8 worm cellular contexts compared by ENCODE assay signal in genomic region chrX:4462390-4462789, ce11.
TF ChIP-seq lines count a peak whose summit lies in the region.

Gene atg-16.1 (minus strand): TSS chrX:4462465.

TF ChIP-seq in whole organism, L1 larva, 84 proteins besides CTCF, POLR2A, EP300 and RAD21 (continues in another document):
- TF ChIP-seq isw-1 (GFP tag; IDR thresholded peaks at IDR 0.05; lab: Robert Waterston, UW) (no peak), C16A3.4 (tag; optimal IDR thresholded peaks at IDR 0.05; lab: Kevin White, UChicago) (peak; percentile 69), snpc-4 (tag; optimal IDR thresholded peaks at IDR 0.05; lab: Kevin White, UChicago) (no peak), vab-15 (tag; optimal IDR thresholded peaks at IDR 0.05; lab: Kevin White, UChicago) (no peak), unc-30 (tag; optimal IDR thresholded peaks at IDR 0.05; lab: Kevin White, UChicago) (no peak), ceh-82 (tag; optimal IDR thresholded peaks at IDR 0.05; lab: Kevin White, UChicago) (peak in 2 of 3 experiments; percentile 21 to 52), lir-3 (tag; optimal IDR thresholded peaks at IDR 0.05; lab: Kevin White, UChicago; ENCODE audit: poor library complexity) (no peak), fkh-8 (tag; optimal IDR thresholded peaks at IDR 0.05; lab: Kevin White, UChicago) (peak; percentile 41), ets-5 (GFP tag; IDR thresholded peaks at IDR 0.05; lab: Robert Waterston, UW) (no peak), tbx-2 (tag; optimal IDR thresholded peaks at IDR 0.05; lab: Kevin White, UChicago) (peak; percentile 47), irx-1 (tag; optimal IDR thresholded peaks at IDR 0.05; lab: Kevin White, UChicago) (no peak)

TF ChIP-seq in whole organism, L2 larva, 48 proteins besides CTCF, POLR2A, EP300 and RAD21 (continues in another document):
- TF ChIP-seq crh-2 (tag; optimal IDR thresholded peaks at IDR 0.05; lab: Kevin White, UChicago), result peak; percentile 67
- TF ChIP-seq mbf-1 (tag; optimal IDR thresholded peaks at IDR 0.05; lab: Kevin White, UChicago), result no peak
- peak; percentile 24 for TF ChIP-seq sma-3 (GFP tag; optimal IDR thresholded peaks at IDR 0.05; lab: Kevin White, UChicago)
- TF ChIP-seq lin-13 (GFP tag; optimal IDR thresholded peaks at IDR 0.05; lab: Kevin White, UChicago), result peak; percentile 38
- TF ChIP-seq C34F6.9 (tag; optimal IDR thresholded peaks at IDR 0.05; lab: Kevin White, UChicago), result peak; percentile 79
- no peak for TF ChIP-seq peb-1 (tag; optimal IDR thresholded peaks at IDR 0.05; lab: Kevin White, UChicago)
- peak; percentile 40 for TF ChIP-seq fos-1 (tag; optimal IDR thresholded peaks at IDR 0.05; lab: Kevin White, UChicago)
- no peak for TF ChIP-seq egl-27 (tag; optimal IDR thresholded peaks at IDR 0.05; lab: Kevin White, UChicago)
- no peak for TF ChIP-seq ztf-1 (GFP tag; conservative IDR thresholded peaks at IDR 0.05; lab: Robert Waterston, UW)
- no peak for TF ChIP-seq unc-62 (GFP tag; optimal IDR thresholded peaks at IDR 0.05; lab: Kevin White, UChicago)
- no peak for TF ChIP-seq elt-1 (tag; optimal IDR thresholded peaks at IDR 0.05; lab: Kevin White, UChicago)
- TF ChIP-seq sem-4 (tag; optimal IDR thresholded peaks at IDR 0.05; lab: Kevin White, UChicago), result no peak

TF ChIP-seq in whole organism, L3 larva, 47 proteins besides CTCF, POLR2A, EP300 and RAD21 (continues in another document):
- TF ChIP-seq pqm-1 (tag; optimal IDR thresholded peaks at IDR 0.05; lab: Kevin White, UChicago) (peak; percentile 7), nfya-1 (tag; optimal IDR thresholded peaks at IDR 0.05; lab: Kevin White, UChicago; ENCODE audit: insufficient read depth) (peak; percentile 59), lin-15B (tag; optimal IDR thresholded peaks at IDR 0.05; lab: Kevin White, UChicago) (peak; percentile 62), ama-1 (optimal IDR thresholded peaks at IDR 0.05; lab: Kevin White, UChicago) (no peak), lin-39 (tag; optimal IDR thresholded peaks at IDR 0.05; lab: Kevin White, UChicago) (peak; percentile 30), nhr-28 (tag; optimal IDR thresholded peaks at IDR 0.05; lab: Kevin White, UChicago) (no peak), snpc-4 (tag; optimal IDR thresholded peaks at IDR 0.05; lab: Kevin White, UChicago) (peak; percentile 68), fos-1 (tag; optimal IDR thresholded peaks at IDR 0.05; lab: Kevin White, UChicago) (no peak), nhr-23 (tag; optimal IDR thresholded peaks at IDR 0.05; lab: Kevin White, UChicago) (peak; percentile 35), pha-4 (tag; optimal IDR thresholded peaks at IDR 0.05; lab: Kevin White, UChicago) (peak; percentile 74), fkh-2 (tag; optimal IDR thresholded peaks at IDR 0.05; lab: Kevin White, UChicago) (no peak), hmg-11 (tag; optimal IDR thresholded peaks at IDR 0.05; lab: Kevin White, UChicago) (peak; percentile 27)

TF ChIP-seq in whole organism, L4 larva, 104 proteins besides CTCF, POLR2A, EP300 and RAD21 (continues in another document):
- peak; percentile 95 for TF ChIP-seq lin-38 (GFP tag; IDR thresholded peaks at IDR 0.05; lab: Robert Waterston, UW)
- TF ChIP-seq mxl-3 (GFP tag; optimal IDR thresholded peaks at IDR 0.05; lab: Kevin White, UChicago), result peak; percentile 29
- no peak for TF ChIP-seq Y105C5A.15 (GFP tag; IDR thresholded peaks at IDR 0.05; lab: Robert Waterston, UW)
- TF ChIP-seq rbr-2 (tag; optimal IDR thresholded peaks at IDR 0.05; lab: Kevin White, UChicago), result peak; percentile 52
- TF ChIP-seq hlh-11 (tag; optimal IDR thresholded peaks at IDR 0.05; lab: Kevin White, UChicago), result peak; percentile 29
- TF ChIP-seq duxl-1 (tag; optimal IDR thresholded peaks at IDR 0.05; lab: Kevin White, UChicago; ENCODE audit: poor library complexity), result no peak
- peak; percentile 13 for TF ChIP-seq nhr-77 (tag; optimal IDR thresholded peaks at IDR 0.05; lab: Kevin White, UChicago)
- TF ChIP-seq lsy-2 (tag; optimal IDR thresholded peaks at IDR 0.05; lab: Kevin White, UChicago), result peak in 1 of 2 experiments; percentile 80
- no peak for TF ChIP-seq nhr-25 (tag; optimal IDR thresholded peaks at IDR 0.05; lab: Kevin White, UChicago; ENCODE audit: borderline replicate concordance, insufficient read depth)
- TF ChIP-seq php-3 (GFP tag; IDR thresholded peaks at IDR 0.05; lab: Robert Waterston, UW), result no peak
- no peak for TF ChIP-seq F49E8.2 (tag; optimal IDR thresholded peaks at IDR 0.05; lab: Kevin White, UChicago; ENCODE audit: borderline replicate concordance)

TF ChIP-seq in whole organism, early embryonic, 17 proteins besides CTCF, POLR2A, EP300 and RAD21:
- TF ChIP-seq hmg-4 (GFP tag; optimal IDR thresholded peaks at IDR 0.05; lab: Kevin White, UChicago) (no peak), F13C5.2 (tag; optimal IDR thresholded peaks at IDR 0.05; lab: Kevin White, UChicago) (peak; percentile 4)

TF ChIP-seq in whole organism, late embryonic, 69 proteins besides CTCF, POLR2A, EP300 and RAD21 (continues in another document):
- TF ChIP-seq pat-9 (tag; optimal IDR thresholded peaks at IDR 0.05; lab: Kevin White, UChicago), result no peak
- TF ChIP-seq mec-3 (tag; optimal IDR thresholded peaks at IDR 0.05; lab: Kevin White, UChicago; ENCODE audit: borderline replicate concordance), result no peak
- no peak for TF ChIP-seq tbx-7 (tag; optimal IDR thresholded peaks at IDR 0.05; lab: Kevin White, UChicago)
- TF ChIP-seq odd-2 (tag; optimal IDR thresholded peaks at IDR 0.05; lab: Kevin White, UChicago), result no peak
- no peak for TF ChIP-seq dve-1 (tag; optimal IDR thresholded peaks at IDR 0.05; lab: Kevin White, UChicago)
- no peak for TF ChIP-seq K09A11.1 (tag; optimal IDR thresholded peaks at IDR 0.05; lab: Kevin White, UChicago; ENCODE audit: insufficient read depth)
- TF ChIP-seq unc-42 (tag; optimal IDR thresholded peaks at IDR 0.05; lab: Kevin White, UChicago), result peak; percentile 7
- TF ChIP-seq tbx-2 (tag; optimal IDR thresholded peaks at IDR 0.05; lab: Kevin White, UChicago), result no peak
- TF ChIP-seq C38D4.7 (GFP tag; optimal IDR thresholded peaks at IDR 0.05; lab: Kevin White, UChicago), result no peak
- TF ChIP-seq ceh-24 (tag; optimal IDR thresholded peaks at IDR 0.05; lab: Kevin White, UChicago), result no peak
- no peak for TF ChIP-seq hlh-6 (tag; optimal IDR thresholded peaks at IDR 0.05; lab: Kevin White, UChicago)
- peak; percentile 18 for TF ChIP-seq nfya-1 (tag; optimal IDR thresholded peaks at IDR 0.05; lab: Kevin White, UChicago)
- peak; percentile 9 for TF ChIP-seq ceh-31 (tag; optimal IDR thresholded peaks at IDR 0.05; lab: Kevin White, UChicago)
- TF ChIP-seq hlh-15 (tag; optimal IDR thresholded peaks at IDR 0.05; lab: Kevin White, UChicago), result no peak
- TF ChIP-seq ceh-30 (tag; optimal IDR thresholded peaks at IDR 0.05; lab: Kevin White, UChicago), result no peak
- TF ChIP-seq eyg-1 (tag; optimal IDR thresholded peaks at IDR 0.05; lab: Kevin White, UChicago), result no peak
- TF ChIP-seq ceh-48 (tag; optimal IDR thresholded peaks at IDR 0.05; lab: Kevin White, UChicago), result no peak

TF ChIP-seq in whole organism, mixed stage, embryonic, 35 proteins besides CTCF, POLR2A, EP300 and RAD21:
- TF ChIP-seq lsy-2 (tag; optimal IDR thresholded peaks at IDR 0.05; lab: Kevin White, UChicago) (peak; percentile 44), tbx-8 (GFP tag; optimal IDR thresholded peaks at IDR 0.05; lab: Kevin White, UChicago) (no peak), mep-1 (tag; optimal IDR thresholded peaks at IDR 0.05; lab: Kevin White, UChicago) (peak; percentile 59), ces-1 (GFP tag; optimal IDR thresholded peaks at IDR 0.05; lab: Kevin White, UChicago) (peak; percentile 13), nhr-12 (tag; optimal IDR thresholded peaks at IDR 0.05; lab: Kevin White, UChicago) (no peak), nhr-2 (tag; optimal IDR thresholded peaks at IDR 0.05; lab: Kevin White, UChicago) (peak; percentile 3)

TF ChIP-seq in whole organism, young adult, 124 proteins besides CTCF, POLR2A, EP300 and RAD21 (continues in another document):
- peak; percentile 39 for TF ChIP-seq nhr-80 (tag; optimal IDR thresholded peaks at IDR 0.05; lab: Kevin White, UChicago)
- no peak for TF ChIP-seq D2030.7 (GFP tag; IDR thresholded peaks at IDR 0.05; lab: Robert Waterston, UW)
- TF ChIP-seq B0261.1 (tag; optimal IDR thresholded peaks at IDR 0.05; lab: Kevin White, UChicago), result no peak
- no peak for TF ChIP-seq sea-2 (GFP tag; IDR thresholded peaks at IDR 0.05; lab: Robert Waterston, UW)
- no peak for TF ChIP-seq snpc-1.3 (tag; optimal IDR thresholded peaks at IDR 0.05; lab: Kevin White, UChicago; ENCODE audit: insufficient read depth)
- no peak for TF ChIP-seq ccch-3 (GFP tag; optimal IDR thresholded peaks at IDR 0.05; lab: Kevin White, UChicago)
- no peak for TF ChIP-seq ceh-79 (tag; optimal IDR thresholded peaks at IDR 0.05; lab: Kevin White, UChicago)
- TF ChIP-seq ztf-25 (GFP tag; IDR thresholded peaks at IDR 0.05; lab: Robert Waterston, UW), result no peak
- 0 out of 2 replicates have a peak, but pooled peaks have one; percentile 18 for TF ChIP-seq K11D2.4 (GFP tag; IDR thresholded peaks at IDR 0.05; lab: Robert Waterston, UW)
- TF ChIP-seq F33H1.4 (GFP tag; IDR thresholded peaks at IDR 0.05; lab: Robert Waterston, UW), result no peak
- TF ChIP-seq egl-44 (GFP tag; IDR thresholded peaks at IDR 0.05; lab: Robert Waterston, UW), result no peak
- TF ChIP-seq Y53F4B.3 (GFP tag; IDR thresholded peaks at IDR 0.05; lab: Robert Waterston, UW), result no peak
- TF ChIP-seq zfh-2 (GFP tag; conservative IDR thresholded peaks at IDR 0.05; lab: Robert Waterston, UW), result no peak
- no peak for TF ChIP-seq F22D6.2 (tag; optimal IDR thresholded peaks at IDR 0.05; lab: Kevin White, UChicago)
- no peak for TF ChIP-seq madf-6 (GFP tag; IDR thresholded peaks at IDR 0.05; lab: Robert Waterston, UW)
- no peak for TF ChIP-seq ztf-28 (GFP tag; IDR thresholded peaks at IDR 0.05; lab: Robert Waterston, UW)
- TF ChIP-seq madf-3 (GFP tag; IDR thresholded peaks at IDR 0.05; lab: Robert Waterston, UW), result no peak
- TF ChIP-seq attf-5 (GFP tag; optimal IDR thresholded peaks at IDR 0.05; lab: Kevin White, UChicago), result peak; percentile 45
- TF ChIP-seq pha-4 (tag; optimal IDR thresholded peaks at IDR 0.05; lab: Kevin White, UChicago), result no peak
- TF ChIP-seq cebp-2 (GFP tag; IDR thresholded peaks at IDR 0.05; lab: Robert Waterston, UW), result no peak
- no peak for TF ChIP-seq rcor-1 (GFP tag; IDR thresholded peaks at IDR 0.05; lab: Robert Waterston, UW)
- TF ChIP-seq tbx-9 (tag; optimal IDR thresholded peaks at IDR 0.05; lab: Kevin White, UChicago; ENCODE audit: borderline replicate concordance), result no peak
- no peak for TF ChIP-seq athp-1 (tag; optimal IDR thresholded peaks at IDR 0.05; lab: Kevin White, UChicago)
- no peak for TF ChIP-seq B0019.2 (GFP tag; conservative IDR thresholded peaks at IDR 0.05; lab: Robert Waterston, UW)
- no peak for TF ChIP-seq ceh-27 (GFP tag; optimal IDR thresholded peaks at IDR 0.05; lab: Kevin White, UChicago)
- TF ChIP-seq ztf-3 (GFP tag; optimal IDR thresholded peaks at IDR 0.05; lab: Kevin White, UChicago), result no peak
- TF ChIP-seq F49E8.2 (tag; optimal IDR thresholded peaks at IDR 0.05; lab: Kevin White, UChicago; ENCODE audit: insufficient read depth), result no peak
- TF ChIP-seq die-1 (tag; optimal IDR thresholded peaks at IDR 0.05; lab: Kevin White, UChicago), result no peak
- no peak for TF ChIP-seq ekl-4 (GFP tag; IDR thresholded peaks at IDR 0.05; lab: Robert Waterston, UW)
- no peak for TF ChIP-seq aptf-3 (GFP tag; IDR thresholded peaks at IDR 0.05; lab: Robert Waterston, UW)
